Fruit fly (Drosophila melanogaster) S2 (cell line): ENCODE data around the gene CG12991.

ENCODE experiments used
- CG8478 ChIP-seq: fragments of >200 bp; optimal IDR thresholded peaks from 2 replicates; lab custom pipeline; 2018
- CTCF ChIP-seq, 2 experiments: fragments of >200 bp; optimal IDR thresholded peaks; 2 replicates each; lab custom pipeline; 2018

Gene CG12991

DNA sequence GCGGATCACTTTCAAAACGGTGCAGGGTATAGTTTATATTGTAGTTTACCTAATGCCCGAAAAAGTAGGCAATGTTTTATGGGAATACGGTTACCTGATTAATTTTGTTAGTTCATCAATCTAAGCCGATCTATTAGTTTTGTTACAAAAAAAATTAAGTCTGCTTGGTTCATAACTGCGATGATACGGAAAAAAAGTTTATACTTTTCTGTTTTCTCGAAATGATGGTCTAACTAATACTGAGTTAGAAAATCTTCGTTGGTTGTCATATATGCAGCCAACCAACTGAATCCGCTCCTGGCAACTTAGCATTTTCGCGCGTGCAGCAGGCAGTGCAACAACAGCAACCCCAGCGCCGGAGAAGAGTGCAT, 17.7 kb upstream of the CG12991 start:
- TF ChIP-seq CG8478 (lab: Kevin White, UChicago) (no peak), CTCF (optimal IDR thresholded peaks at IDR 0.05; lab: Kevin White, UChicago) (no peak)

DNA sequence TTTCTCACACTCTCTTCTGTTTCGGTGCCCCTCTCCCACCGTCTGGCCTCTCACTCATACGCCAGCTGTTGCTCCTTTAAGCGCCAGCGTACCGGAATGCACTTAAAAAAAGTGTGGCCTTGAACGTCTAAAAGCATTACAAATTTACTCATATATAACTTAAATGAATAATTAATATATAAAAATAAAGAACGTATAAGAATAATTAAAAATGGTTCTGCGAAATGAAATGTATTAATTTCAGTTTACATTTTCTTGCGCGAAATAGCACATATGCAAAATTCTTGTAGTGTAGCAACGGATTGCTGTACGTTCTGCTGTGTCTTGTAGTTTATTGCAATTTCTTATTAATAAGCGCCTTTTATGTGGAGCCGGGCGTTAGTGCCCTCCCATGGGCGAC, 17.1 kb upstream of the CG12991 start:
- TF ChIP-seq CTCF (optimal IDR thresholded peaks at IDR 0.05; lab: Kevin White, UChicago) (no peak), CG8478 (lab: Kevin White, UChicago) (no peak)

DNA sequence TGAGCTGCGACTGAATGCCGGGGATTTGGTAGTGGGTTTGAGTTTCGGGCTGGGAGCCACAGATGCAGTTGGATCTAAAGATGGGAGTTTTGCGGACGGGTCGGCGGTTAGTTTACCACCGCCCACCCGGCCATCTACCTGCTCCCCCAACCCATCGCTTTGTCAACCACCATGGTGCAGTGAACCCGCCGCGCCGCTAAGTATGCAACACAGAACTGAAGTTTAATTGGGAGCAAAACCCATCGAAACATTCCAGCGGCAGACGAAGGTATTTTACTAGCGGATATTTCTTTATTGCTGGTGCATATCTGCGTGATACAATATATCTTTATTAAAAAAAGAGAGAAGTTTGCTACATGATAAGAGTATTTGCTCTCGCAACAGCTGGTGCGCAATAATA, 13.5 kb upstream of the CG12991 start:
- TF ChIP-seq CG8478 (lab: Kevin White, UChicago) (no peak), CTCF (optimal IDR thresholded peaks at IDR 0.05; lab: Kevin White, UChicago) (no peak)

DNA sequence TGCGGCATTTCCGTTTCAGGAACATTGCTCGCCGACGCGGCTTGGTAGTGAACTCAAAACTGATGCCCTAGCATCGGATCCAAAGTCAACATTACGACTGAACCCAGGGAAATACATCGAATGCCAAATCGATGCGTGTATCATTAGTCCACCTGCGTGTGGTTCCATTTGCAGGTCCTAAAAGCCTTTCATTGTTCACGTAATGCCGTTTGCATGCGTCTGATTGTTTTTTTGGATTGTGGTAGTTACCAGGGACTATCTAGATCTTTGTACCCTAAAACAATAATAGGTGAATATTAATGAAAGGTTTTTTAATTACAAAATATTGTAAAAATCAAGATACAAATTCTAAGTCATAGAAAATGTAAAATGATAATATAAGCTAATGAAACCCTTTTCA, 10.5 kb upstream of the CG12991 start, which contains the start of gene ppk23:
TSS of gene ppk23 (minus strand) at position 101 of the 400 bp plus-strand sequence.
- no peak for TF ChIP-seq CG8478 (lab: Kevin White, UChicago)
- no peak for TF ChIP-seq CTCF (optimal IDR thresholded peaks at IDR 0.05; lab: Kevin White, UChicago)

DNA sequence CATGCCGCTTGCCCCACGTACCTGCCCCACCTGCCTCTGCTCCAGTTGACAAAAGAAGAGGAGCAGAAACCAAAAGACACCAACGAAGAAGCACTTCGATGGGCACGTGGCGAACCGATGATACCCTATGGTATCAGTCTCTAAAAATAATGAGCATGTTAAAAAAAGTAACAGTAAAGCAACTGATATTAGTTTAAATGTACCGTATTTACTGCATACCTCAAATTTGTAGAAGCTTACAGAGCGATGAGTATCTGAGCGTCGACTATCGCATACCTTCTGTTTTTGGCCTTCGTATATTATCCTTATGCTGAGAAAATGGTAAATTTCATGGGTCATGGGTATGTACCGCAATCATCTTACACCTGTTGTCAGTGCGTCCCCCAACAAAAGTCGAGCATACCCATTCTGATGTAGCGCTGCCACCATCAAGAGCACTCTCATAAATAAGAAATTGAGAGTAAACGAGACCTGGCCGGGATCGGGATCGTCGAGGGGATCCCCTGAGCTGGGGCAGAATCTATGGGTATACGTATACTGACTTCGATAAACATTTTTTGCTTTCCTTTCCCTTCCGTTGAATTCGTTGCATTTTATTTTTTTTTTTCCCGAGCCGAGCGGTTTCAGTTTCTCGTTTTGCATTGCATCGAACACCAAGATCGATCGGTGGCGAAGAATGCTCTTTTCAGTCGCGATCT, 8.6 kb upstream of the CG12991 start:
- TF ChIP-seq CTCF (optimal IDR thresholded peaks at IDR 0.05; lab: Kevin White, UChicago): no peak
- TF ChIP-seq CG8478 (lab: Kevin White, UChicago): no peak

DNA sequence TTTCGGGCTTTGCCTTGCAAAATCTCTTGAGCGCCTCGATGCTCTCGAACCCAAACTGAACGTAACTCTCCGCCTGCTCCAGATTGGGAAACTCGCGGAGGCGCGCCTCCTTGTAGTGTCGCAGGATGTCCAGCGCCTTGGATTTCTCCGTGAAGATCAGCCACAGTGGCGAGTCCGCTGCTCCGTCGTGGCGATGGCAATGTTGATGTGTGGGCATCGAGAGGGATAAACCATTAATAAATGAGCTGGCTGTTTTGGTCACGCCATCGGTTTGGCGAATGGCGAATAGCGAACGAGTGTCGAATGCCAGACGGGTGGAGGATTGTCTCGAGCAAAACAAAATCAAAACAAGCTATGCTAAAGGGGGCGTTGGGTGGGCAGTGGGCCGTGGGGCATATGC, 3.8 kb upstream of the CG12991 start:
- TF ChIP-seq CG8478 (lab: Kevin White, UChicago) (no peak), CTCF (optimal IDR thresholded peaks at IDR 0.05; lab: Kevin White, UChicago) (no peak)

DNA sequence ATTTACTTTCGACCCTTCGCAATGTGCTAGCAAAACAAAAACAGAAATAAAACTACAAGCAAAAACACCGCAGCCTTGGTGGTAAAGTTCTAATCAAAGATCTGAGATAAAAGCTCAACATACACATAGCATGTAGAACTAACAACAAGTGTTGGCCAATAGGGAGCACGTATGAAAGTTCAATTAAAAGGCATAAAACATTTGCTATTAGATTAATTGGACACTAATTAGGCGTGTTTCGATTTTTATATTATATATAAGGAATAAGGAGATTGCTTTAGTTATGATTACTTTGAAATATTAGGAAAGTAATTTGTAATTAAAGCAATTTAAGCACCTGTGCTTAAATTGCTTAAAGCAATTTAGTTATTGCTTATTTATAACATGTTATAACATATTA, 3.1 kb upstream of the CG12991 start:
- no peak for TF ChIP-seq CTCF (optimal IDR thresholded peaks at IDR 0.05; lab: Kevin White, UChicago)

DNA sequence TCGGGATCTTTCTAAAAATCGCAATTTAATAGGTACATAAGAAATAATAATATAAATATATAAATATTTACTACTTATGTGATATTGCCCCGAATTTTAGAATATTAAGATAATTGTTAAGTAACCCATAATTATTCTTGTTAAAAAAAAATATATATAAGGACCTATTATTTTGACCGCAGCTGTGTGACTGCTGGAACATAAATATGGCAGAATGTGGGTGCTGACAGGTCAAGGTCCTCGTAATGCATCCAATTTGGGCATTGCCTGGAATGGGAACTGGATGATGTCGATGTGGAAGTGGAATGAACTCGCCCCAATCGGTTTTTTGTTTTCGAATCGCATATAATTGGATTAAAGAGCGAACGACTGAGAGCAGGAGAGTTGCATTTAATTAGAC, 2.3 kb upstream of the CG12991 start:
- TF ChIP-seq CG8478 (lab: Kevin White, UChicago): no peak
- TF ChIP-seq CTCF (optimal IDR thresholded peaks at IDR 0.05; lab: Kevin White, UChicago): no peak

DNA sequence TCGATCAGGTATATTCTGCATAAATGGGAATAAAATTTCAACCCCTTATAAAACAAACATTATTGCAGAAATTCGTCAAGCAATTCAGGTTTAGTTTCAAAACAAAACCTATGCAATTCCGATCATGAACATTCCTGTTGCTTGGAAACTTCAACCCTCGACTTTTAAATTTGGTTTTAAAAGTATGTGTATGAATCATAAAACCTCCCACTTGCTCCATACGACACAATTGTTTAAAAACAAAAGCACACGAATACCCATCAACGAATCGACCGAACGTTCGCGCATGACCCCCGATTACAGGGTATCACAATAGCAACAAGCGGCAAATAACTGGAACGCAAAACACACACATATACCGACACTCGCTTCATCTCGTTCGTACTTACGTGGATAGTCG, 1.5 kb upstream of the CG12991 start:
- TF ChIP-seq CTCF (optimal IDR thresholded peaks at IDR 0.05; lab: Kevin White, UChicago) (no peak), CG8478 (lab: Kevin White, UChicago) (no peak)

DNA sequence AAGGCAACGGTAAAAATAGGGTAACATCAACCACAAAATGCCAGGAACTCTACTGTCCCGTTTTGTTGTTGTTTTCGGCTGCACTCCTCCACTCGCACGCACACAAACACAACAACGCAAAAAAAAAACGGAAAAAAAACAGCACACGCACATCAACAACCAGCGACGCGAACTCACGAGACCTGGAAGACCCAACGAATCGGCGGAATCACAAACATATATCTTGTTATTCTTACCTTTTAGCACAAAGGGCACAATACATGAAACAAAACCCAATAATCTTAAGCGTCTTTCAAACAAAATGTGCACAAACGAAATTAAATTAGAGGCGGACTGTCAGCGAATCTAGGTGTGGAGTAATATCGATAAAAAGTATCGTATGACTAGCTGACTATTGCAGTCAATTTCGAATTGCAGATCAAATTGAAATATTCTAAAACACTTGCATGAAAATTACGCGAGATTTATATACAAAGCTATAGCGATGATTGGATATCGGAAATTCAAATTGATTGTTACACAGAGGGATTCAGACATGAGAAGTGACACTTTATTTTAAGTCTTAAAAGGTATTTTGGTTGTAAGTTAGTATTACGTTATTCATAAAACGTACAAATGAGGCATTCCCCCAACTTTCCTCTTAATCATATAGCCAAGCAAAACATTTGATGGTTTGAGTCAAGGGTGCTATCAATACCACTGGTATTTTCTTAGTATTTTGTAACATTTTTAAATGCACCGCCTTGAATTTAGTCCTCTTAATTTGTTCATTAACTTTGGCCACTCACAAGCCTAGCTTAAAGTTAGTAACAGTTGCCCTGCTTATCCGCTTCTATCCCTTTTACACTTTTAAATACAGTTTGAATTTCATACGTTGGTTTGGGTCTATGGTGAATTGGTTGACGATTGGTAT, 536 bp upstream of the CG12991 start, which contains the start of gene Ankle2:
TSS of gene Ankle2 (minus strand) at position 361 of the 913 bp plus-strand sequence.
- TF ChIP-seq CG8478 (lab: Kevin White, UChicago) (no peak), CTCF (optimal IDR thresholded peaks at IDR 0.05; lab: Kevin White, UChicago) (no peak)

DNA sequence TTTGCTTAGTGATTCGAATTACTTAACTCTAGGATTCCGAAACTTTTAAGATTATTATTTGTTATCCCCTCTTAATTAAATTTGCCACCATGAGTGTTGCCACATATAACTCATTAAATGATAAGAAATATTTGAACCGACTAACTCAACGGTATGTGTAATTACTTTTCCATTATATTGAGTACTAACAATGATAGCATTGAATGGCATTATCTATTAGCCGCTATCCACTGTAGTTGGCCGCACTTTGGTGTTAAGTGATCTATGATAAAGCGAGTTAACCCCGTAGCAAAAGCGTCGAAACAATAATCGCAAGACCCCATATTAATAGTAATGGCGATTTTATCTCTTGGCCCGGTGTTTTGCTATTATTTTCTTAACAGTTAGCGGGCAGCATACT, 1.3 kb downstream of the CG12991 start:
- TF ChIP-seq CTCF (optimal IDR thresholded peaks at IDR 0.05; lab: Kevin White, UChicago) (no peak), CG8478 (lab: Kevin White, UChicago) (no peak)

DNA sequence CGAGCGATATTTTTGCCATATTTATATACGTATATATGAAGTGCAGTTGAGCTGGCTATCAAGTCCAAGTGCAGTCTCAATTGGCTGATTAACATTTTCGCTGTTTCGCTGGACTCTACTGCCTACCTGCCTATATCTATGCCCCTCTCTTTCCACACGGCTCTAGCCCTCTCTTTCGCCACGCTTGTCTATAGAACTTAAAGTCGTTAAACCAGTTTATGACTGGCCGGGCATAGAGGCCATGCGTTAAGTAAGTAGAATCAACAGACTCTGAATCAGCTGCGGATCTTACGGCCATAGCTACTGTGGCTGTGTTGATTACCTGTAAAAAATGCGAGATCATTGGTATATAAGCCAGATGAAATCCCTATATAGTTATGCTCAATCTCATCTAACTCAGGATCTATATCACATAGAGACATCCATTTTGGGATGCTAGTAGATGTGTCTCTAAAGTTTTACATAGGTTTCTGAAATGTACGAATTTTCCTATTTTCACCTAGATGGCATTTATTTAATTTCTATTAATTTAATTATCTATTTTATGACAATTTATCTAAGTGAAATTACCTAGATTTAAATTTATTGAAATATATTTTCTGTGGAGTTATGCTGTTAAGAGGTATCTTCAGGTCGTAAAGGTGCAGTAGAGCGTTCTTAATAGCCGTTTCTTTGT, 2.1 kb downstream of the CG12991 start:
- no peak for TF ChIP-seq CTCF (optimal IDR thresholded peaks at IDR 0.05; lab: Kevin White, UChicago)
- no peak for TF ChIP-seq CG8478 (lab: Kevin White, UChicago)

DNA sequence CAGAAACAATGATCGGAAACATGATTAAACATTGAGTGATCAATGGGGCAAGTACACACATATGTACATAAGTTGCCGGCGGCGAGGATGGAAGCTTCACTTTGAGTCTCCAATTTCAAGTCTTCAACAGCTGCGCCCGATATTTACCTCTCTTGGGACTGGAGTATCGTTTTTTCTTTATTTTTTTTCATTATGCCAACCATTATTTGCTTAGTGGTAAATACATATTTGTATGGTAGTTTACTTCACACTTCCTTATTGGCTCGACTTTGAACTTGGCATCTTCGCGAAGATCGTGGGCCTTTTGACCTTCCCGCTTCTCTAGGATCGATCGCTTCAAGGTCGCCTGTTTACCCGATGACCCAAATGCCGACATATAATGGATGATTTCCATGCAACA, 3.0 kb downstream of the CG12991 start:
- TF ChIP-seq CG8478 (lab: Kevin White, UChicago) (no peak), CTCF (optimal IDR thresholded peaks at IDR 0.05; lab: Kevin White, UChicago) (no peak)

DNA sequence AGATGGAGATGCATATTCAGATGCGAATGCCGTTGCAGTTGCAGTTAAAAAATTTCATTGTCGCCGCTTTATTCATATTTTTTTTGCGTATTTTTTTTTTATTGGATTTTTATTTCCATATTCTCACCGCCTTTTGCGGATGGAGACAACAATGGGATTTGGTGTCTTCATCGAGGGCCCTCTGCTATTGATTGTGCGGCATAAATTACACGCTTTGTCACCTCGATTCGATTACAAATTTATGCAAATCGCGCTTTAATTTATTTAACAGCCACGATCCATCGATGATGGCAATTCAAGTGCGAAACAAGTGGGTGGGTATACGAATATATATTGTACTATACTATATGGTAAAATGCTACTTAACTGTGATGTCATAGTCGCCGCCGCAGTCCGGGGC, 4.0 kb downstream of the CG12991 start:
- TF ChIP-seq CG8478 (lab: Kevin White, UChicago): no peak
- TF ChIP-seq CTCF (optimal IDR thresholded peaks at IDR 0.05; lab: Kevin White, UChicago): no peak

DNA sequence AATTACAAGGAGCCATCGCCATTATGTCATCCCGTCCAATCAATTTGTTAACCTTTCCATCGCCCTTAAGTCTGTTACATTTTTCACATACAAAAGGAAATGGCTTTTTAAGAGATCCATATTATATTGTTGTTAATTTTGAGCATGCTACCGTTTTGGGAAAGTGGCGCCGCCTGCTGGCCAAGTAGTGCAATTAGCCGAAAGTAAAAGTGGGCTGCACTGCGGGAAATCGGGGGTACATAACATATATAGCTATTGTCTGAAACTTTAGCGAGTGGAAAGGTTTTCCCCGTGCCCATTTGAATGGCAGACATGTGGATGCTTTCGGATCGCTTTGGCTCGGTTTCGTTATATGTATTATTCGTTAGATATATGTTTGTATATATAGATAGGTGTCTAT, 6.2 kb downstream of the CG12991 start:
- TF ChIP-seq CTCF (optimal IDR thresholded peaks at IDR 0.05; lab: Kevin White, UChicago) (peak; percentile 58 to 72), CG8478 (lab: Kevin White, UChicago) (no peak)
